Worm (Caenorhabditis elegans): ENCODE data around the gene F59E11.5.

ce11 chrV:8994801-8995200 lies at the start of gene F59E11.5:
- TF ChIP-seq ama-1 (optimal IDR thresholded peaks at IDR 0.05) (no peak), flt-1 (GFP tag; IDR thresholded peaks at IDR 0.05) (no peak), F13C5.2 (tag; optimal IDR thresholded peaks at IDR 0.05) (no peak), scrt-1 (GFP tag; IDR thresholded peaks at IDR 0.05) (no peak)
